Fruit fly (Drosophila melanogaster) whole organism: ENCODE results near the gene skd.

Source experiments
- CG8478 ChIP-seq: fragments of >200 bp; optimal IDR thresholded peaks from 2 replicates; lab custom pipeline; 2018; ENCODE audit warnings: inconsistent platforms
- pan ChIP-seq: fragments of >200 bp; optimal IDR thresholded peaks from 2 replicates; lab custom pipeline; 2017

DNA sequence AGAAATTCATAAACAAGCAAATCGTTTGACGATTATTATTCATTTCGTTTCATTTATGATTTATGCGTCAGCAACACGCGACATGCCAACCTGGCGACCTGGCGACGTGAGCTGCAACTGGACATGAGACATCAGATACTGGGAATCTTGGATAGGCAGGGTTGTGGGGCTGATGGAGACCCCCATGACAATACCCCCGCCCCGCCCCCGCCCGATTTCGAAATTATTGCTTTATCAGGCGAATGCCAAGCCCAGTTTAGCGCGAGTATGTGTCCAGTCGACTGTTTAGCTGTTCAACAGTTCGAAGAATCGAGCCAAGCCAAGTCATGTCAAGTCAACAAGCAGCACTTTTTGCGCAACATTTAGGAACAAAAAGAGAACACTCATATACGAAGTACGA, 80.3 kb downstream of the skd start:
- TF ChIP-seq CG8478 (lab: Kevin White, UChicago) (no peak), pan (lab: Kevin White, UChicago) (no peak)
